Fruit fly (Drosophila melanogaster) whole organism, adult: ENCODE data around the gene Alh.

Source experiments
- CG11617 ChIP-seq: fragments of 200-800 bp; sonication (Bioruptor generic); optimal IDR thresholded peaks from 2 replicates; lab custom pipeline; 2017; ENCODE audit warnings: mild to moderate bottlenecking, missing biosample characterization, missing genetic modification reagents, missing genetic modification characterization
- CG12768 ChIP-seq: fragments of 200-800 bp; sonication (Bioruptor generic); optimal IDR thresholded peaks from 2 replicates; lab custom pipeline; 2017; ENCODE audit warnings: missing biosample characterization, missing genetic modification characterization, mild to moderate bottlenecking, moderate library complexity, missing genetic modification reagents
- CG14711 ChIP-seq: fragments of 200-800 bp; sonication (Bioruptor generic); optimal IDR thresholded peaks from 2 replicates; lab custom pipeline; 2018; ENCODE audit warnings: missing biosample characterization, mild to moderate bottlenecking, missing genetic modification characterization, moderate library complexity
- CG1620 ChIP-seq: fragments of 200-800 bp; sonication (Bioruptor generic); optimal IDR thresholded peaks from 2 replicates; lab custom pipeline; 2016; ENCODE audit warnings: missing biosample characterization, missing genetic modification characterization
- CG33017 ChIP-seq: fragments of 200-800 bp; sonication (Bioruptor generic); optimal IDR thresholded peaks from 2 replicates; lab custom pipeline; 2018; ENCODE audit warnings: missing biosample characterization, mild to moderate bottlenecking, missing genetic modification characterization, moderate library complexity
- CG5204 ChIP-seq: fragments of 200-800 bp; sonication (Bioruptor generic); optimal IDR thresholded peaks from 2 replicates; lab custom pipeline; 2016; ENCODE audit warnings: missing biosample characterization, missing genetic modification characterization
- CG7045 ChIP-seq: fragments of 200-800 bp; sonication (Bioruptor generic); optimal IDR thresholded peaks from 2 replicates; lab custom pipeline; 2017; ENCODE audit warnings: missing biosample characterization, mild to moderate bottlenecking, missing genetic modification characterization
- CG7101 ChIP-seq: fragments of 200-800 bp; sonication (Bioruptor generic); optimal IDR thresholded peaks from 2 replicates; lab custom pipeline; 2018; ENCODE audit warnings: missing biosample characterization, mild to moderate bottlenecking, missing genetic modification characterization, moderate library complexity
- Clk ChIP-seq: fragments of 200-800 bp; sonication (Bioruptor generic); optimal IDR thresholded peaks from 2 replicates; lab custom pipeline; 2017; ENCODE audit warnings: missing biosample characterization, missing genetic modification characterization
- Crg-1 ChIP-seq: fragments of 200-800 bp; sonication (Bioruptor generic); optimal IDR thresholded peaks from 2 replicates; lab custom pipeline; 2016; ENCODE audit warnings: missing biosample characterization, missing genetic modification characterization
- Hr96 ChIP-seq: fragments of 200-800 bp; sonication (Bioruptor generic); optimal IDR thresholded peaks from 2 replicates; lab custom pipeline; 2016; ENCODE audit warnings: missing biosample characterization, missing genetic modification characterization
- Mnt ChIP-seq: fragments of 200-800 bp; sonication (Bioruptor generic); optimal IDR thresholded peaks from 2 replicates; lab custom pipeline; 2016; ENCODE audit warnings: missing biosample characterization, mild to moderate bottlenecking, missing genetic modification characterization
- bab1 ChIP-seq: fragments of 200-800 bp; sonication (Bioruptor generic); optimal IDR thresholded peaks from 3 replicates; lab custom pipeline; 2019; ENCODE audit warnings: missing biosample characterization, mild to moderate bottlenecking, missing genetic modification characterization, moderate library complexity
- cic ChIP-seq: fragments of 200-800 bp; sonication (Bioruptor generic); optimal IDR thresholded peaks from 2 replicates; lab custom pipeline; 2017; ENCODE audit warnings: missing biosample characterization, mild to moderate bottlenecking, missing genetic modification characterization, moderate library complexity
- cnc ChIP-seq, 2 experiments: fragments of >200 bp; optimal IDR thresholded peaks; 2 replicates each; lab custom pipeline; 2017
- kay ChIP-seq: fragments of 200-800 bp; sonication (Bioruptor generic); peaks from one replicate; lab custom pipeline; 2016; ENCODE audit warnings: missing biosample characterization, missing genetic modification characterization, borderline replicate concordance
- ovo ChIP-seq: fragments of 200-800 bp; sonication (Bioruptor generic); optimal IDR thresholded peaks from 2 replicates; lab custom pipeline; 2016; ENCODE audit warnings: missing biosample characterization, missing genetic modification characterization
- pad ChIP-seq: fragments of 200-800 bp; sonication (Bioruptor generic); optimal IDR thresholded peaks from 3 replicates; lab custom pipeline; 2017; ENCODE audit warnings: missing biosample characterization, missing genetic modification characterization, mild to moderate bottlenecking, moderate library complexity, missing genetic modification reagents
- tj ChIP-seq: fragments of 200-800 bp; sonication (Bioruptor generic); optimal IDR thresholded peaks from 3 replicates; lab custom pipeline; 2017; ENCODE audit warnings: missing biosample characterization, mild to moderate bottlenecking, missing genetic modification characterization, moderate library complexity
- toe ChIP-seq: fragments of 200-800 bp; sonication (Bioruptor generic); optimal IDR thresholded peaks from 2 replicates; lab custom pipeline; 2016; ENCODE audit warnings: missing biosample characterization, missing genetic modification characterization

The Alh gene

DNA sequence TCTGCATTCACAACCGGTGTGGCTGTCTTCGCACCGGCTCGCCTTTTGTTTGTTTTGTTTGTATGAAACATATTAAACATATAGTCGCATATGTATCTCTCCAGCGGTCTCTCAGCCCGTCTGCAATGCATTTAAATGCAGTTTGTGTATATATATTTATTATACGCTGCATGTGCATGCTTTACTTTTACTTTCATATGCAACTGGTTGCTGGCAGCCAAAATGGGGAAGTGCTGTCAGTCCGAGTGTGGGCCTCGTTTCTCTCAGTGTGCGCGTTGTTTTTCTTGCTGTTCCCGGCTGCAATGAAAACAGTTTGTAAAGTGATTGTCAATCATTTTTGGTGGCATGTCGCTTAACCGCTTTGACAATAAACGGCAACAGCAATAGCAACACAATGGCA lies 35.6 kb upstream of the Alh start:
- TF ChIP-seq cnc (optimal IDR thresholded peaks at IDR 0.05; lab: Kevin White, UChicago) (no peak), CG1620 (no peak), CG5204 (GFP tag; lab: Kevin White, UChicago) (no peak), kay (GFP tag; lab: Kevin White, UChicago) (no peak), CG12768 (GFP tag; lab: Kevin White, UChicago) (no peak), ovo (GFP tag; lab: Kevin White, UChicago) (no peak), Crg-1 (GFP tag; lab: Kevin White, UChicago) (no peak), Mnt (no peak), CG14711 (tag; lab: Kevin White, UChicago) (no peak), CG7045 (GFP tag; lab: Kevin White, UChicago) (no peak), Hr96 (GFP tag; lab: Kevin White, UChicago) (no peak), CG11617 (GFP tag; lab: Kevin White, UChicago) (no peak)

DNA sequence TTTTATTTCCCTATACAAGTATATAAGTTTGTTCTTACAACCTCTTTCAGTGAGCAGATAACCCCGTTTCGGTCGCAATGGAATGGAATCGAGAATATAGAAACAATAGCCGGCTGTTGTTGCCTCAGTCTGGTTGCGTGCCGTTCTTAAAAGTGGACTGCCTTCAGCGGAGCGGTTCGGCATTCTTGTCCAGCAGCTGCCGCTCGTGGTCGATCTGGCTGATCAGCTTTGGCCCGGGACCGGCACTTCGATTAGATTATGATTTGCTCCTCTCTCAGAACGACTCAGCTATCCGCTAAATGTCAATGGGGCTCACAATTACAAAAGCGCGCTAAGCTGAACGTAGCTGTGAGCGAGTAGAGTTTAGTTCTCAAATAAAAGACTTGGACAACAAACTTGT lies 33.1 kb upstream of the Alh start:
- no peak for TF ChIP-seq Clk (GFP tag; lab: Kevin White, UChicago)
- no peak for TF ChIP-seq CG1620

DNA sequence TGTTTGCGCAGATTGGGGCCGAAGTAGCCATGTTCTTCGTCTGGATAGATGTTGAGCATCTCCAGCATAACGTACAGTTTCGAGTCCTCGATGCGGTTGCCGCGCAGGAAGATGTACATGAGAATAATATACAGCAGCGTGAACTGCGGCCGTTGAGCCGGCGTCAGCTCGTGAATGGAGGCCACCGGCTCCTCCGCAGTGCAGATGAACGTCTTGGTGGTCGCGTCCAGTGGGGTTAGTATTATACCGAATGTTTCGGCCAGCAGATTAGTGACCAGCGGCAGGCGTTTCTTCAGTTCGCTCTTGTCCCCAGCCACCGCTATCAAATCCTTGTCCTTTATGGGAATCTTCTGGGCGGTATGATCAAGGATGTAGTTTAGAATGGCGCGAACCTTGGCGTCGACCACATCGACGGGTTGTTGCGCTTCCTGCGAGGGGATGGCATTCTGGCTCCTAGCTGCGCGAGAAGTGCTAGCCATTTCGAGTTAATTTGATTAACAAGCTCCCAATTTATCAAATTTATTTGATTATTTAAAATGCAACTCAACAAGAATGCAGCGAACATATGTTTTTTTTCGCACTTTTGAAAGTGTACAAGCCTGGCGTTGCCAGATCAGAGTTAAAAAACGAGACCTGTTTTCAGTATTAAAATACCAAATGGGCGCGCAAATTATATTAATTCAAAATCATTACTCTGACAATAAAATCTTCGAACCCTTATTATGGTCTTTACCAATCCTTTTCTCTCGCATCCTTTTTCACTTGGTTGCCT lies 30.8 kb upstream of the Alh start, which contains the start of gene MAGE:
TSS of gene MAGE (minus strand) at position 595 of the 772 bp plus-strand sequence.
- TF ChIP-seq CG1620: no peak
- peak; percentile 58 for TF ChIP-seq tj (GFP tag; lab: Kevin White, UChicago)

DNA sequence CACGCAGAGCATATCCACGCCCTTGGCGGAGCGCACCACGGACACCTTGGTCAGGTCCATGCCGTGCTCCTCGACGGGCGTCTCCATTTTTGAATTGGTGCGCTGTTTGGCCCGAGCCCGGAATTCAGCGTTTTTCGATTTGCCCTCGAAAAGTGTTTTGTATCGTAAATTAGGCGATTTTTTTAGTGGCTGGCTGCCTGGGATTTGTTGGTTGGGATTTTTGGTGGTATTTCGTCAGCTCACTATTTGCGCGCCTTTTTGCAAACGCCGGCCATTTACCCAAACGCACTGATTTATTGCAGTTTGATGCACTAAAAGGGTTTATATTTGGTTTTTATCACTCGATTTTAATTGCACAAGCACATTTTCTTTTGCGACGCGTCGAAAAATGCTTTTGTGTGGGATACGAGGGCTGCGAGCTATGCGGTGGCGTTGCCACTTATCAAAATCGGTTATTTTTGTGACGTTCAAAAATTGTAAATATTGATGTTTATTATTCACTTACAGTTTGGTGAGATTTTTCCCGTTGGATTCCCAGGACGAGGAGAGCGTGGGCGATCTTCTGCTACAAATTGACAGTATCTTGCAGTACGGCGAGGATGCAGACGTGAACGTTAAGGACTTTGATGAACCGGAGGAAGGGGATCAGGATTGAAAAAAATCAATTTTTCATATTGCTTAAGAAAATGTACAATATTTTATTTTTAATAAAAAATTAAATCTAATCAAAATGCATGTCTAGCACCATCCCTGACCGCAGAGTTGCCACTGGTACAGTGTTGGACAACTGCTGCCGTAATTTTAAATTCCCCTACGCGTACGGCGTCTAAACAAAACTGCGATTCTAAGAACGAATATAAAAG lies 26.8 kb upstream of the Alh start, which contains the start of the genes gfzf and Sas-4:
TSS of gene gfzf (minus strand) at position 425 of the 863 bp plus-strand sequence.
TSS of gene Sas-4 (plus strand) at position 824 of the 863 bp plus-strand sequence.
- TF ChIP-seq CG33017 (tag; lab: Kevin White, UChicago) (peak; percentile 22), cic (GFP tag; lab: Kevin White, UChicago) (no peak), cnc (optimal IDR thresholded peaks at IDR 0.05; lab: Kevin White, UChicago) (no peak), CG14711 (tag; lab: Kevin White, UChicago) (peak; percentile 37), CG1620 (peak; percentile 51), CG7045 (GFP tag; lab: Kevin White, UChicago) (peak; percentile 64), Crg-1 (GFP tag; lab: Kevin White, UChicago) (peak; percentile 10), CG7101 (tag; lab: Kevin White, UChicago) (peak; percentile 46), toe (GFP tag; lab: Kevin White, UChicago) (peak; percentile 85), kay (GFP tag; lab: Kevin White, UChicago) (no peak), Mnt (peak; percentile 38), CG11617 (GFP tag; lab: Kevin White, UChicago) (peak; percentile 77), Hr96 (GFP tag; lab: Kevin White, UChicago) (peak; percentile 71), tj (GFP tag; lab: Kevin White, UChicago) (peak; percentile 55), Clk (GFP tag; lab: Kevin White, UChicago) (no peak), ovo (GFP tag; lab: Kevin White, UChicago) (peak; percentile 62), CG12768 (GFP tag; lab: Kevin White, UChicago) (peak; percentile 71), CG5204 (GFP tag; lab: Kevin White, UChicago) (peak; percentile 77), pad (GFP tag; lab: Kevin White, UChicago) (peak; percentile 68), bab1 (peak; percentile 39)

DNA sequence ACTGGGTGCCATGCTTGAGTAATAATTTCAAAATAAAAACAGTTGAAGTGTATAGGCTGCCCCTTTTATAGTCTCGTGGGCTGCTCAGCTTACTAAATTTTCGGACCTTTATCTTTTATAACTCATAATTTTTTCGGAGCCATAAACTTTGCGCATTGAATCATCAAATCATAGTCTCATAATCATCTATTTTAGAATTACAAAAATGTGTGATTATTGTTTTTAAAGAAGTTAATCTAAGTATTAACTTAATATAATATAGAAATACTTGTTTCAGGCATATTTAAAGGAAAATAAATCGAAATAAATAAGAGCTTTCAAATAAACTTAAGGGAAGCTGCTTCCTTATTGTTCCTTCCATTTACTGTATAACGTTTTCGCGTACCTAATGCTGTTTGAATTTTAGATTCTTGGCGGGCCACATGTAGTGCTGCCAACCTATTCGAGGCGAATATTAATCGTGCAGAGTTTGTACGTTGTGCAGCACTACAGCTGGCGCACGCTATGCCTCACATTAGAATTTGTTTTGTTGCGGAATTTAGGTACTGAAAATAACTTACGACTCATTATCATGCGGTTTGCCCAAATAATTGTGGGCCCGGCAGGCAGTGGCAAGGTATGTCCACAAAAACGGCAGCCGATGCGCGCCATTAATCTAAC lies 20.4 kb upstream of the Alh start, which contains the start of the genes CG14610 and CG2656:
TSS of gene CG14610 (minus strand) at position 51 of the 660 bp plus-strand sequence.
TSS of gene CG2656 (plus strand) at position 480 of the 660 bp plus-strand sequence.
- TF ChIP-seq tj (GFP tag; lab: Kevin White, UChicago): no peak
- TF ChIP-seq ovo (GFP tag; lab: Kevin White, UChicago): peak; percentile 35
- TF ChIP-seq CG7101 (tag; lab: Kevin White, UChicago): peak; percentile 69
- TF ChIP-seq bab1: peak; percentile 78
- peak; percentile 9 for TF ChIP-seq Clk (GFP tag; lab: Kevin White, UChicago)
- no peak for TF ChIP-seq cic (GFP tag; lab: Kevin White, UChicago)
- peak; percentile 32 for TF ChIP-seq CG11617 (GFP tag; lab: Kevin White, UChicago)
- TF ChIP-seq CG5204 (GFP tag; lab: Kevin White, UChicago): peak; percentile 60
- TF ChIP-seq Crg-1 (GFP tag; lab: Kevin White, UChicago): peak; percentile 84
- peak; percentile 74 for TF ChIP-seq toe (GFP tag; lab: Kevin White, UChicago)
- peak; percentile 85 for TF ChIP-seq CG1620
- peak; percentile 44 for TF ChIP-seq CG7045 (GFP tag; lab: Kevin White, UChicago)
- TF ChIP-seq CG33017 (tag; lab: Kevin White, UChicago): peak; percentile 0
- no peak for TF ChIP-seq cnc (optimal IDR thresholded peaks at IDR 0.05; lab: Kevin White, UChicago)
- TF ChIP-seq CG12768 (GFP tag; lab: Kevin White, UChicago): peak; percentile 40
- TF ChIP-seq Hr96 (GFP tag; lab: Kevin White, UChicago): peak; percentile 77
- TF ChIP-seq Mnt: peak; percentile 85
- no peak for TF ChIP-seq kay (GFP tag; lab: Kevin White, UChicago)
- TF ChIP-seq CG14711 (tag; lab: Kevin White, UChicago): peak; percentile 35
- peak; percentile 54 for TF ChIP-seq pad (GFP tag; lab: Kevin White, UChicago)
